Worm (Caenorhabditis elegans): ENCODE results near the gene M01H9.5.

Gene M01H9.5

DNA sequence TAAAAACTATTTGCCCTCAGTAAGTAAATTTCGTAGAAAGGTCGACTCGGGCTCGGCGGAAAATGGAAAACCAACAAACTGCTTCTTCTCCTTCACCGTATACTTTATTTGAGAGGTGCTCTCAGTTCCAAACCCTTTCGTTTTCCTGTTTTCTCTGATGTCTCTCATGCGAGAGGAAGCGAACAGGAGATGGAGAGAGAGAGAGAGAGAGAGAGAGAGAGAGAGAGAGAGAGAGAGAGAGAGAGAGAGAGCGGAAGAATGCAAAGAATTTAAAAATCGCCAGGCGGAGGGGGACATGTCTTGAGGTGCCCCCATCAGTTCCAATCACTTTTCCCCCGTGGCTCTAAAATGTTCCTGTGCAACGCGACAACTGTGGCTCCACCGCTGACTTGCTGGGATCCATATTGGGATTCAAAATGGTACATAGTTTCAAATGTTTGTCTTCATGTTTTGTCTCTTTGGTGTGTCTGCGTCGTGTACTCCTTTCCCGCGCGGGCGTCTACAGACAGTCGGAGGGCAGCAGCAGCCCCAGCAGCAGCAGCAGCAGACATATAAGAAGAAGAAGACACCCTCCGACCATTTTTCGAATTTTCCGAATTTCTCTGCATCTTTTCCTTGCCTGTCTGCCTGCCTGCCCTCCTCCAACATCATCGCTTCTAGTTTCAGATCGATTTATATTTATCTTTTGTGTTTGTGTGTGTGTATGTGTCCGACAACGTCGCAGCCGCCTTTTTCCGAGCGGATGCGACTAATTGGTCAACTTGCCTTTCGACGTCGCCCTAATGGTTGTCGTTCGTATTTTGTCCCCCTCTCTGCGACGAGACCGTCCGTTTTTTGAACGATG, 10.7 kb upstream of the M01H9.5 start, which contains the start of gene R08C7.11:
TSS of gene R08C7.11 (minus strand) at position 608 of the 844 bp plus-strand sequence.
- TF ChIP-seq nhr-67 (tag; optimal IDR thresholded peaks at IDR 0.05) (no peak), R02D3.7 (tag; optimal IDR thresholded peaks at IDR 0.05) (no peak), egl-5 (tag; optimal IDR thresholded peaks at IDR 0.05) (no peak), nhr-25 (tag; optimal IDR thresholded peaks at IDR 0.05) (peak; percentile 78), nfya-1 (tag; optimal IDR thresholded peaks at IDR 0.05; ENCODE audit: insufficient read depth) (peak; percentile 33), snpc-4 (tag; optimal IDR thresholded peaks at IDR 0.05) (peak; percentile 1), unc-62 (GFP tag; optimal IDR thresholded peaks at IDR 0.05) (no peak), lsy-12 (tag; optimal IDR thresholded peaks at IDR 0.05) (no peak), lin-39 (tag; optimal IDR thresholded peaks at IDR 0.05) (peak; percentile 31), aly-2 (tag; optimal IDR thresholded peaks at IDR 0.05) (no peak), fos-1 (tag; optimal IDR thresholded peaks at IDR 0.05) (no peak), ceh-16 (tag; optimal IDR thresholded peaks at IDR 0.05) (no peak), elt-1 (tag; optimal IDR thresholded peaks at IDR 0.05) (no peak), hmg-11 (tag; optimal IDR thresholded peaks at IDR 0.05) (no peak), nhr-43 (tag; optimal IDR thresholded peaks at IDR 0.05; ENCODE audit: poor library complexity, severe bottlenecking) (peak; percentile 23), pqm-1 (tag; optimal IDR thresholded peaks at IDR 0.05) (no peak), nhr-77 (tag; optimal IDR thresholded peaks at IDR 0.05) (no peak), elt-3 (tag; optimal IDR thresholded peaks at IDR 0.05) (peak in 1 of 3 experiments; percentile 17), elt-2 (tag; optimal IDR thresholded peaks at IDR 0.05) (peak; percentile 14), nhr-12 (tag; optimal IDR thresholded peaks at IDR 0.05) (no peak), jun-1 (tag; optimal IDR thresholded peaks at IDR 0.05) (no peak), daf-12 (tag; optimal IDR thresholded peaks at IDR 0.05) (no peak), nhr-23 (tag; optimal IDR thresholded peaks at IDR 0.05) (peak; percentile 68), pha-4 (tag; optimal IDR thresholded peaks at IDR 0.05) (peak; percentile 67), ceh-28 (tag; optimal IDR thresholded peaks at IDR 0.05) (peak; percentile 34), ztf-11 (tag; optimal IDR thresholded peaks at IDR 0.05) (no peak), nhr-76 (tag; optimal IDR thresholded peaks at IDR 0.05) (no peak), ceh-9 (tag; optimal IDR thresholded peaks at IDR 0.05) (no peak), tbx-2 (tag; optimal IDR thresholded peaks at IDR 0.05) (no peak)

DNA sequence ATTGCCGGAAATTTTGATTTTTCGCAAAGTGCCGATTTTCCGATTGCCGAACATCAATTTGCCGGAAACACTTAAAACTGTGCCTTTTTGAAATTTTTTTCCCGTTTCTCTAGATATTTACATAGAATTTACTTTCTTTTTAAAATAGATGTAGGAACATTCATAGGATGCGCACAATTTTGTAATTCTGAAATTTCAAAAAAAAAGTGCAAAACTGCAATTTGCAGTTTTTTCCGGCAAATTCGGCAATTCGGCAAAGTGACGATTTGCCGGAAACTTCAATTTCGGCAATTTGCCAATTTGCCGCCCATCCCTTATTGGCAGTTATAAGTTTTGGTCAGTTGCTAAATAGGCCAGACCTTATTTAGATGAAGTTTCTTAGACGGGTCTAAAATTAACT, 8.6 kb upstream of the M01H9.5 start:
- TF ChIP-seq mml-1 (tag; optimal IDR thresholded peaks at IDR 0.05) (no peak), mdl-1 (tag; optimal IDR thresholded peaks at IDR 0.05) (no peak), egl-5 (tag; optimal IDR thresholded peaks at IDR 0.05) (no peak), fkh-2 (tag; optimal IDR thresholded peaks at IDR 0.05) (no peak), nhr-11 (tag; optimal IDR thresholded peaks at IDR 0.05) (no peak), lin-39 (tag; optimal IDR thresholded peaks at IDR 0.05) (no peak), nhr-67 (tag; optimal IDR thresholded peaks at IDR 0.05) (no peak), egl-27 (tag; optimal IDR thresholded peaks at IDR 0.05) (no peak), nhr-76 (tag; optimal IDR thresholded peaks at IDR 0.05) (no peak), sea-2 (GFP tag; optimal IDR thresholded peaks at IDR 0.05) (no peak), ztf-4 (tag; optimal IDR thresholded peaks at IDR 0.05) (no peak), ceh-16 (tag; optimal IDR thresholded peaks at IDR 0.05) (no peak), aly-2 (tag; optimal IDR thresholded peaks at IDR 0.05) (no peak), snpc-4 (tag; optimal IDR thresholded peaks at IDR 0.05) (no peak), unc-62 (GFP tag; optimal IDR thresholded peaks at IDR 0.05) (no peak), fkh-10 (GFP tag; optimal IDR thresholded peaks at IDR 0.05) (no peak), elt-1 (tag; optimal IDR thresholded peaks at IDR 0.05) (no peak)

DNA sequence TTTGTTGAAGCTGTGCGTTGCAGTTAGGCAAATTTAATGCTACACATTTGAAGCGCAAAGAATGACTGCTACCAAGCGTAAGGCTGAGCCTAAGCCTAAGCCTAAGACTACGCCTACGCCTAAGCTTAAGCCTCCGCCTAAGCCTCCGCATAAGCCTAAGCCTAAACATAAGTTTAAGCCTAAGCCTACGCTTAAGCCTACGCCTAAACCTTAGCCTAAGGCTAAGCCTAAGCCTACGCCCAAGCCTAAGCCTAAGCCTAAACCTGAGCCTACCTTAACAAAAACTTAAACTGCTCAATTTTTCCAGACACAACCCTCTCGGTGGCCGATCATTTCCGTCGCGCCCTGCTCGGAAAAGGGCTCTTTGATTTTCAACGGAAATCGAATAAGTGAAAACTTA, 5.9 kb upstream of the M01H9.5 start:
- TF ChIP-seq skn-1 (tag; optimal IDR thresholded peaks at IDR 0.05) (no peak), egl-5 (tag; optimal IDR thresholded peaks at IDR 0.05) (no peak), ama-1 (optimal IDR thresholded peaks at IDR 0.05) (no peak), nhr-28 (tag; optimal IDR thresholded peaks at IDR 0.05) (no peak), ztf-11 (tag; optimal IDR thresholded peaks at IDR 0.05) (no peak), ZK546.5 (tag; optimal IDR thresholded peaks at IDR 0.05) (no peak), unc-39 (tag; optimal IDR thresholded peaks at IDR 0.05) (no peak), elt-1 (tag; optimal IDR thresholded peaks at IDR 0.05) (no peak), aly-2 (tag; optimal IDR thresholded peaks at IDR 0.05) (no peak), snpc-4 (tag; optimal IDR thresholded peaks at IDR 0.05) (no peak), nhr-43 (tag; optimal IDR thresholded peaks at IDR 0.05; ENCODE audit: poor library complexity, severe bottlenecking) (no peak)

Data from whole organism, L3 larva.